Fruit fly (Drosophila melanogaster): ENCODE results near the gene ND-13A.

ND-13A gene

DNA sequence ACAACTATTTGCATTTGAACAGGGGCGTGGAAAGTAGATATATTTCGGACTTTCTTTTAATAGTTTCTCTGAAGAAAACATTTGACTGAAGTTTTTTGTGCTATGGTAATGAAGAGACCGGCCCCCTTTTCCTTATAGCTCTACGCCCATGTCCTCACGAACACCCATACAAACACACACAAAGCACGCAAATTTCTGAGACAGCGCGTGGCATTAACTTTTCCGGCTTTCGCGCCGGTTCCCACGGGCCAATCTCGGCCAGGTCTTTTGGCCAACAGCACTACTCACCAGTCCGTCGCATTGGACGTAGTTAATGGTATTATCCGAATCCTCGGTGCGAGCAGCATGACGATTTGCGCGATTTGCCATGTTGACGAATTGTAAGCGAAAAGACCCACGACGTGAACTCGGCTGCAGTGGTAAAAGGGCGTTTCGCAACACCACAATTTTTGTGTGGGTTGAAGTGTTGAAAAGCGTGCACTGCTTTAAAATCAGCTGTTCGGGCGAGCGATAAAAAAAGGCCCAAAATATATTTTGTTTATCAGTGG lies 47.6 kb downstream of the ND-13A start, which contains the start of gene senju (continued):
- TF ChIP-seq Sox15 (GFP tag; optimal IDR thresholded peaks at IDR 0.05): peak; percentile 73
- TF ChIP-seq salr (GFP tag; optimal IDR thresholded peaks at IDR 0.05): peak; percentile 66 to 67
- TF ChIP-seq CG9139 (GFP tag; optimal IDR thresholded peaks at IDR 0.05): peak; percentile 51
- peak; percentile 76 for TF ChIP-seq fd85E (GFP tag; optimal IDR thresholded peaks at IDR 0.05)
- peak; percentile 83 for TF ChIP-seq fkh (GFP tag; optimal IDR thresholded peaks at IDR 0.05)
- peak; percentile 87 for TF ChIP-seq Met (GFP tag; optimal IDR thresholded peaks at IDR 0.05)
- TF ChIP-seq CG10631 (GFP tag; optimal IDR thresholded peaks at IDR 0.05): peak; percentile 85
- TF ChIP-seq CG6163 (GFP tag; IDR thresholded peaks at IDR 0.05): peak; percentile 92
- peak; percentile 91 for TF ChIP-seq eg (GFP tag; IDR thresholded peaks at IDR 0.05)
- TF ChIP-seq CG11902 (GFP tag; optimal IDR thresholded peaks at IDR 0.05): peak; percentile 72
- TF ChIP-seq spab (GFP tag; optimal IDR thresholded peaks at IDR 0.05): peak; percentile 75
- peak; percentile 77 for TF ChIP-seq Ets96B (tag; optimal IDR thresholded peaks at IDR 0.05)
- peak; percentile 88 for TF ChIP-seq OdsH (GFP tag; optimal IDR thresholded peaks at IDR 0.05)
- TF ChIP-seq CG6276 (GFP tag; optimal IDR thresholded peaks at IDR 0.05): no peak
- peak; percentile 61 for TF ChIP-seq Gug (GFP tag; IDR thresholded peaks at IDR 0.05)
- TF ChIP-seq CG8319 (GFP tag; optimal IDR thresholded peaks at IDR 0.05): peak; percentile 80
- TF ChIP-seq achi (GFP tag; optimal IDR thresholded peaks at IDR 0.05): peak; percentile 86
- TF ChIP-seq CG6854 (GFP tag; optimal IDR thresholded peaks at IDR 0.05): peak; percentile 77
- peak; percentile 80 for TF ChIP-seq CG1621 (tag; optimal IDR thresholded peaks at IDR 0.05)
- TF ChIP-seq Eip78C (GFP tag): peak; percentile 95
- TF ChIP-seq Lpt (GFP tag; optimal IDR thresholded peaks at IDR 0.05): peak; percentile 79
- peak; percentile 79 for TF ChIP-seq CG34406 (GFP tag; optimal IDR thresholded peaks at IDR 0.05)

DNA sequence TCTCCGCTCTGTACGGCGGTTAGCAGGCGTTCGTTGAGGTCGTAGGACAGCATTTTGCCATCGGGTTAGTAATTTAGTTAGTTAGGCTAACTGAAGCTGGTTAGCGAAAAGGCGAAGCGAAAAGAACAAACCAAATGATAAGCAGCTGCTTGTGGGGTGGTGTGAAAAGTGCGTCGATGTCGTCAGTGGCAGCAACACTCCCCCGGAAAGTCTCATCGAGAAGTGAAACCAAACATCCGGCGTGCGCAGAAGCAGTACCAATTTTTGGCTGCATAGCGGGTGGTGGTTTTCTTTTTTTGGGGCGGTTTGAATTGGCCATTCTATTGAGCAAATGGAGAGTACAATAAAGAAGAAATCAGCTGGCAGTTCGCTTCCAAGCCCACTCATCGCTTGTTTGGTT lies 49.3 kb downstream of the ND-13A start, which contains the start of gene CG9121:
CG9121 (minus strand) TSS at position 238 of the 400 bp plus-strand sequence.
- TF ChIP-seq Eip78C (GFP tag) (peak; percentile 8), dsx (GFP tag; optimal IDR thresholded peaks at IDR 0.05; ENCODE audit: poor library complexity, severe bottlenecking) (no peak)

DNA sequence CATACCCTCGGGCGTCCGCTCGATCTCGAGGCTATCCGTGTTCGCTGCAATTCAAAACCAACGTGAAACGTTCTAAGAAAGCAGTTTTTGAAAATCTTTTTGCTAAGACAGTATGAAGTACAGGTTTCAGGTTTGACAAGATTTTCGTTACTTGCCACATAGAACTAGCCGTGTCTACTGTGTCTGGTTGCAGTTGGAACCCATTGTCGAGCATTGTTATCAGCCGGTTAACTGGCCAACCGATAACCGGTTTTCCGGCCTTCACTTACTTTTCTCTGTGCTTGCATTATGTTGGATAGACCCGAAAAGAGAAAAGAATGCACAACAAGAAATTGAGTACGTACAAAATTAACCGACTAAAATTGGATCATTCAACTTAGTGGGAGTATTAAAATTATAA lies 50.1 kb downstream of the ND-13A start:
- TF ChIP-seq CG3919 (GFP tag; optimal IDR thresholded peaks at IDR 0.05) (no peak), eg (GFP tag; IDR thresholded peaks at IDR 0.05) (no peak), Sox14 (GFP tag; optimal IDR thresholded peaks at IDR 0.05) (no peak), Smox (GFP tag; optimal IDR thresholded peaks at IDR 0.05) (no peak), CG11902 (GFP tag; optimal IDR thresholded peaks at IDR 0.05) (no peak), OdsH (GFP tag; optimal IDR thresholded peaks at IDR 0.05) (no peak), dsx (GFP tag; optimal IDR thresholded peaks at IDR 0.05; ENCODE audit: poor library complexity, severe bottlenecking) (no peak), CG8119 (GFP tag; IDR thresholded peaks at IDR 0.05) (no peak), fd59A (GFP tag; optimal IDR thresholded peaks at IDR 0.05) (no peak), CG10669 (GFP tag; optimal IDR thresholded peaks at IDR 0.05) (no peak), Hr39 (GFP tag; optimal IDR thresholded peaks at IDR 0.05) (no peak), CG11762 (GFP tag; optimal IDR thresholded peaks at IDR 0.05; ENCODE audit: insufficient read depth) (no peak), fkh (GFP tag; optimal IDR thresholded peaks at IDR 0.05) (no peak), CG6792 (GFP tag; optimal IDR thresholded peaks at IDR 0.05) (no peak), CG6276 (GFP tag; optimal IDR thresholded peaks at IDR 0.05) (peak; percentile 18), CG32006 (GFP tag; optimal IDR thresholded peaks at IDR 0.05) (peak; percentile 37), CG1621 (tag; optimal IDR thresholded peaks at IDR 0.05) (peak; percentile 58), dac (GFP tag; optimal IDR thresholded peaks at IDR 0.05) (no peak), cyc (GFP tag; optimal IDR thresholded peaks at IDR 0.05) (no peak)
